Worm (Caenorhabditis elegans) whole organism, L2 larva: ENCODE measurements around the gene C47E8.3.
A peak's percentile ranks its signal among the peaks of the same experiment; 100 is the strongest.

Experiments
- C34F6.9 ChIP-seq: fragments of 150-350 bp; optimal IDR thresholded peaks from 2 replicates; lab custom pipeline; 2014; ENCODE audit warnings: missing biosample characterization, missing genetic modification characterization
- F13H6.1 ChIP-seq: sonication (generic microtip); optimal IDR thresholded peaks from 2 replicates; lab custom pipeline; 2016; ENCODE audit warnings: missing genetic modification characterization, missing compliant biosample characterization
- R02D3.7 ChIP-seq: fragments of 150-350 bp; optimal IDR thresholded peaks from 2 replicates; lab custom pipeline; 2014; ENCODE audit warnings: missing biosample characterization, missing genetic modification characterization
- ZK546.5 ChIP-seq: sonication (generic microtip); optimal IDR thresholded peaks from 2 replicates; lab custom pipeline; 2017; ENCODE audit warnings: missing biosample characterization, missing genetic modification characterization
- alr-1 ChIP-seq: fragments of 150-350 bp; optimal IDR thresholded peaks from 2 replicates; lab custom pipeline; 2014; ENCODE audit warnings: missing biosample characterization, missing genetic modification characterization
- aly-2 ChIP-seq: fragments of 150-350 bp; optimal IDR thresholded peaks from 2 replicates; lab custom pipeline; 2014; ENCODE audit warnings: missing biosample characterization, missing genetic modification characterization
- ama-1 ChIP-seq: fragments of 150-350 bp; optimal IDR thresholded peaks from 2 replicates; lab custom pipeline; 2018; ENCODE audit warnings: inconsistent platforms
- blmp-1 ChIP-seq: sonication (generic microtip); optimal IDR thresholded peaks from 2 replicates; lab custom pipeline; 2017; ENCODE audit warnings: missing genetic modification characterization, mild to moderate bottlenecking, missing compliant biosample characterization, antibody characterized with exemption, moderate library complexity; ENCODE audit not compliant: insufficient read depth
- ceh-82 ChIP-seq: fragments of 150-350 bp; optimal IDR thresholded peaks from 2 replicates; lab custom pipeline; 2014; ENCODE audit warnings: missing biosample characterization, missing genetic modification characterization
- crh-2 ChIP-seq: sonication (generic microtip); optimal IDR thresholded peaks from 2 replicates; lab custom pipeline; 2017; ENCODE audit warnings: missing biosample characterization, missing genetic modification characterization
- elt-1 ChIP-seq: fragments of 150-350 bp; optimal IDR thresholded peaks from 2 replicates; lab custom pipeline; 2014; ENCODE audit warnings: missing biosample characterization, missing genetic modification characterization
- elt-3 ChIP-seq: sonication (generic microtip); optimal IDR thresholded peaks from 2 replicates; lab custom pipeline; 2017; ENCODE audit warnings: missing biosample characterization, missing genetic modification characterization
- fos-1 ChIP-seq: fragments of 150-350 bp; optimal IDR thresholded peaks from 2 replicates; lab custom pipeline; 2014; ENCODE audit warnings: missing biosample characterization, missing genetic modification characterization
- lin-11 ChIP-seq: fragments of 150-350 bp; sonication (generic microtip); optimal IDR thresholded peaks from 2 replicates; lab custom pipeline; 2014; ENCODE audit warnings: missing biosample characterization, missing genetic modification characterization, inconsistent platforms, mixed read lengths
- lin-13 ChIP-seq: fragments of 150-350 bp; optimal IDR thresholded peaks from 2 replicates; lab custom pipeline; 2014; ENCODE audit warnings: missing biosample characterization, missing genetic modification reagents, missing genetic modification characterization
- lin-39 ChIP-seq: fragments of 150-350 bp; optimal IDR thresholded peaks from 2 replicates; lab custom pipeline; 2014; ENCODE audit warnings: missing biosample characterization, missing genetic modification reagents, missing genetic modification characterization
- lsy-2 ChIP-seq, 2 experiments: fragments of 150-350 bp in 1 of 2; sonication (generic microtip) in 1 of 2; optimal IDR thresholded peaks; 2 replicates each; lab custom pipeline; 2014 to 2017; ENCODE audit warnings: missing biosample characterization in 2 of 2, missing genetic modification characterization in 2 of 2
- mab-5 ChIP-seq: fragments of 150-350 bp; optimal IDR thresholded peaks from 2 replicates; lab custom pipeline; 2014; ENCODE audit warnings: missing biosample characterization, missing genetic modification characterization
- mbf-1 ChIP-seq: sonication (generic microtip); optimal IDR thresholded peaks from 2 replicates; lab custom pipeline; 2017; ENCODE audit warnings: missing biosample characterization, missing genetic modification characterization
- mdl-1 ChIP-seq, 2 experiments: fragments of 150-350 bp in 1 of 2; sonication (generic microtip) in 1 of 2; optimal IDR thresholded peaks; 2 replicates each; lab custom pipeline; 2017; ENCODE audit warnings: missing biosample characterization in 2 of 2, missing genetic modification characterization in 2 of 2
- nhr-11 ChIP-seq: fragments of 150-350 bp; optimal IDR thresholded peaks from 2 replicates; lab custom pipeline; 2014; ENCODE audit warnings: missing biosample characterization, missing genetic modification characterization
- nhr-12 ChIP-seq: fragments of 150-350 bp; optimal IDR thresholded peaks from 2 replicates; lab custom pipeline; 2014; ENCODE audit warnings: missing biosample characterization, missing genetic modification characterization
- nhr-129 ChIP-seq: fragments of 150-350 bp; optimal IDR thresholded peaks from 2 replicates; lab custom pipeline; 2014; ENCODE audit warnings: missing biosample characterization, missing genetic modification characterization
- nhr-21 ChIP-seq: fragments of 150-350 bp; optimal IDR thresholded peaks from 2 replicates; lab custom pipeline; 2014; ENCODE audit warnings: missing biosample characterization, missing genetic modification characterization
- nhr-23 ChIP-seq: fragments of 150-350 bp; optimal IDR thresholded peaks from 2 replicates; lab custom pipeline; 2014; ENCODE audit warnings: missing biosample characterization, missing genetic modification reagents, missing genetic modification characterization
- nhr-237 ChIP-seq: fragments of 150-350 bp; optimal IDR thresholded peaks from 2 replicates; lab custom pipeline; 2014; ENCODE audit warnings: missing biosample characterization, missing genetic modification characterization
- nhr-25 ChIP-seq: fragments of 150-350 bp; sonication (generic microtip); optimal IDR thresholded peaks from 3 replicates; lab custom pipeline; 2014; ENCODE audit warnings: missing biosample characterization, missing genetic modification characterization
- nhr-6 ChIP-seq: fragments of 150-350 bp; optimal IDR thresholded peaks from 2 replicates; lab custom pipeline; 2014; ENCODE audit warnings: missing biosample characterization, missing genetic modification characterization
- sem-4 ChIP-seq: fragments of 150-350 bp; optimal IDR thresholded peaks from 2 replicates; lab custom pipeline; 2014; ENCODE audit warnings: missing biosample characterization, missing genetic modification reagents, missing genetic modification characterization
- skn-1 ChIP-seq: sonication (generic microtip); optimal IDR thresholded peaks from 2 replicates; lab custom pipeline; 2017; ENCODE audit warnings: missing biosample characterization, missing genetic modification characterization
- sma-3 ChIP-seq: sonication (generic microtip); optimal IDR thresholded peaks from 2 replicates; lab custom pipeline; 2016; ENCODE audit warnings: missing genetic modification reagents, missing genetic modification characterization, missing compliant biosample characterization
- sma-9 ChIP-seq, 2 experiments: fragments of 150-350 bp in 1 of 2; sonication (generic microtip) in 1 of 2; optimal IDR thresholded peaks; 2 replicates each; lab custom pipeline; 2014 to 2016; ENCODE audit warnings: missing genetic modification characterization in 2 of 2, mild to moderate bottlenecking in 1 of 2, missing biosample characterization in 1 of 2, missing compliant biosample characterization in 1 of 2, missing genetic modification reagents in 1 of 2, moderate library complexity in 1 of 2
- snpc-4 ChIP-seq: fragments of 150-350 bp; optimal IDR thresholded peaks from 2 replicates; lab custom pipeline; 2014; ENCODE audit warnings: missing biosample characterization, missing genetic modification characterization
- unc-39 ChIP-seq: fragments of 150-350 bp; optimal IDR thresholded peaks from 2 replicates; lab custom pipeline; 2014; ENCODE audit warnings: missing biosample characterization, missing genetic modification characterization
- zag-1 ChIP-seq: fragments of 150-350 bp; optimal IDR thresholded peaks from 2 replicates; lab custom pipeline; 2014; ENCODE audit warnings: missing biosample characterization, missing genetic modification characterization
- ztf-11 ChIP-seq: sonication (generic microtip); optimal IDR thresholded peaks from 2 replicates; lab custom pipeline; 2017; ENCODE audit warnings: missing biosample characterization, missing genetic modification characterization
- ztf-4 ChIP-seq: fragments of 150-350 bp; optimal IDR thresholded peaks from 2 replicates; lab custom pipeline; 2014; ENCODE audit warnings: missing biosample characterization, missing genetic modification characterization

C47E8.3 gene

DNA sequence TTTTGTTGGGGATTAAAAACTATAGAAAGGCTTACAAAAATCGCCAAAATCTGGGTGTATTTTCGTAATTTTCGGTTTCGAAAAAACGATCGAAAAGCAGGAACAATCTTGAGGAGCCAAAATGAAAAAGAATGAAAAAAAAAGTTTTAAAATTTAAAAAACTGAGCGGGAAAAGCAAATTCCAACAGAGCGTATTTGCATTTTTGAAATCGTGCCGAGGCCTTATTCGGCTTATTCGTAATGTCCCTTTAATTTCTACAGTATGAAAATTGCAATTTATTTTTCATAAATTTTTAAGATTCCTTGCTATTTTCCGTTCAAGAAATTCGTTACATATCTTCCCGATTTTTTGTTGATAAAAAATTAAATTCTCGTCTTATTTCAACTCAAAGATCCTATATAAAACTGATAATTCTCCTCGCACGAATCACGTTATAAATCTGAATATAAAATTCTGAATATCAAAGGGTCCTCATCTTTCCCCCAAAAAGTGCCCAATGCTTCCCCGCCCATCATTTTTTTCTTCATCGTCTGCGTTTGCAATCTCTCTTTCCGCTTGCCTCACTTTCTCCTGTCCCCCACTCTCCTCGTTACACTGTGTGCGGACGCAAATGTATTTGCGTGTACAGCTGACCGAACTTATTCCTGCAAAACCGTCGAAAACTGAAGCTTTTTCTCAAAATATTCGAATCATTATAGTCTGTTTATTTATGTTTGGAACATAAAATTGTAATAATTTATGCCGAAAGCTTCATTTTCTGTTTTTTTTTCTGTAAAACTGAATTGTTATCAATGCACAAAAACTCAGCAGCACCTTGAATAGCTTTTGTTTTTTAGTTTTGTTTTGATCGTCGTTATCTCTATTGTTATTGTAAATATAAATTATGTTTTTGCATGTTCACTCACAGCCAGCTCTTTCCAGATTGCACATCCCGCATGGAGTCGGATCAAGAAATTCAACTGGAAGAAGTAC is 34.0 kb upstream of the C47E8.3 start, which contains the start of the genes rfc-1 and pmp-3 (continued):
- no peak for TF ChIP-seq ztf-11 (tag; lab: Kevin White, UChicago)
- TF ChIP-seq ama-1 (lab: Kevin White, UChicago) = no peak
- TF ChIP-seq sma-3 (GFP tag; lab: Kevin White, UChicago) = no peak
- no peak for TF ChIP-seq nhr-11
- TF ChIP-seq C34F6.9 (tag; lab: Kevin White, UChicago) = peak; percentile 39
- no peak for TF ChIP-seq alr-1
- no peak for TF ChIP-seq lin-39 (tag; lab: Kevin White, UChicago)
- TF ChIP-seq ceh-82 (tag; lab: Kevin White, UChicago) = no peak
- TF ChIP-seq nhr-23 = no peak

DNA sequence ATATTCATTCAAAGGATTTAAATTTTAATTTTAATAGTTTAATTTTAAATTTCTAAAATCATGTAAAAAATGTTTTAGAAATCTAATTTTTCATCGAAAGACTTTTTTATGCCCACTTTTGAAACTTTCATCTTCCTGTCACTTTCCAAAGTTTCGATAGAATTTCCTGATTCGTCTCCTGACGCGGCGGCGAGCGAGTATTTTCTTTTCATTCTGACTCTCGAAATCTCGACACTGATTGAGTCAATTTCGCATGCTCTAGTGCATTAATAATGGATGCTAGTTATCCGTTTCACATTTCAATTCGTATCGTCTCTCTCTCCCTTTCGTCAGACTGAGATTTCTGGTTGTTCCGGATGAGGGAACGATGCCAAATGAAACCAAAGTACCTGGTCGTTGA is 31.3 kb upstream of the C47E8.3 start:
- TF ChIP-seq nhr-21 (tag; lab: Kevin White, UChicago) (no peak), nhr-12 (tag; lab: Kevin White, UChicago) (no peak), alr-1 (no peak), sem-4 (tag; lab: Kevin White, UChicago) (no peak), ZK546.5 (tag; lab: Kevin White, UChicago) (no peak), ztf-11 (tag; lab: Kevin White, UChicago) (no peak), sma-9 (GFP tag; optimal IDR thresholded peaks at IDR 0.05; lab: Kevin White, UChicago) (no peak), sma-9 (tag; optimal IDR thresholded peaks at IDR 0.05; lab: Kevin White, UChicago) (no peak), ceh-82 (tag; lab: Kevin White, UChicago) (no peak), elt-1 (no peak), fos-1 (no peak), elt-3 (tag; lab: Kevin White, UChicago) (no peak), blmp-1 (tag; lab: Kevin White, UChicago) (no peak), crh-2 (tag; lab: Kevin White, UChicago) (no peak), R02D3.7 (tag; lab: Kevin White, UChicago) (no peak)

DNA sequence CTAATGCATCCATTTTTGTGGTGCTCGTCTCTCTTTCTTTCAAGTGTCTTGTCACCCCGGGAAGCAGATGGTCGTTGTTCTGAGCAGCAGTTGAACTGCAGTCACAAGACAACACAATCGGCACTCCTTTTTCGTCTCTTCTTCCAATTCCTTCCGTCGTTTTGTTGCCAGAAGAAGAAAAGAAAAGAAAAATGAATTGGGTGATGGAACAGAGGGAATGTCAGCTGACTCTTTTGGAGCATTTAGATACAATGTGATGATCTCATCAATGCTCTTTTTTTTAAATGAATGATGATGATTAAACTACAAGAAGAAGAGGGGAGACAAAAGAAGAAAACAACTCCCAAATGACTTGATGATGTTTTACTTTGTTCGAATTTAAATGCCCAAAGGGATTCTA is 30.2 kb upstream of the C47E8.3 start:
- TF ChIP-seq sem-4 (tag; lab: Kevin White, UChicago) (peak; percentile 31), lin-13 (GFP tag; lab: Kevin White, UChicago) (no peak), C34F6.9 (tag; lab: Kevin White, UChicago) (peak; percentile 62), nhr-11 (no peak), mbf-1 (tag; lab: Kevin White, UChicago) (no peak), lsy-2 (tag; optimal IDR thresholded peaks at IDR 0.05; lab: Kevin White, UChicago) (peak in 1 of 2 experiments; percentile 47), elt-1 (no peak), lin-39 (tag; lab: Kevin White, UChicago) (peak; percentile 1), lin-11 (tag; lab: Kevin White, UChicago) (no peak), F13H6.1 (tag; lab: Kevin White, UChicago) (no peak), mdl-1 (tag; optimal IDR thresholded peaks at IDR 0.05; lab: Kevin White, UChicago) (no peak), ama-1 (lab: Kevin White, UChicago) (no peak), snpc-4 (tag; lab: Kevin White, UChicago) (no peak), nhr-129 (peak; percentile 58), nhr-12 (tag; lab: Kevin White, UChicago) (no peak), aly-2 (tag; lab: Kevin White, UChicago) (no peak), mab-5 (tag; lab: Kevin White, UChicago) (peak; percentile 27), sma-9 (GFP tag; optimal IDR thresholded peaks at IDR 0.05; lab: Kevin White, UChicago) (peak; percentile 6), sma-9 (tag; optimal IDR thresholded peaks at IDR 0.05; lab: Kevin White, UChicago) (no peak)

DNA sequence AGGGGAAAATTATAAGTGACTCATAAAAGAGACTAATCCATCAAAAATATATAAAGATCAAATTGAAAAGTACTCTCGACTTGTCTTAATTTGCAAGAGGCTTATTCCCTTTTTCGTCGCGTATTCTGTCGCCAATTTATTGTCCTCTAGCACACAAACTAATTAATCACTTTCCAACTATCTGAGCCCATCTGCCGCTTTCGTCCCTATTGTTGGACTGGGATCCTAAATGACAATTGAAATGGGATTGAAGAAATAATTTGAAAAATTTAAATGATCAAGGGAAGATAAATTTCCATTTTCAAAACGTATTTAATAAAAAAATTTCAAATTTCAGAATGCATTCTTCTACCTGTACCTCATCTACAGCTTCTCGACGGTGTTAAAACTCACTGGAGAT is 29.5 kb upstream of the C47E8.3 start:
- TF ChIP-seq ama-1 (lab: Kevin White, UChicago) = no peak
- TF ChIP-seq lsy-2 (tag; optimal IDR thresholded peaks at IDR 0.05; lab: Kevin White, UChicago) = no peak
- no peak for TF ChIP-seq skn-1 (tag; lab: Kevin White, UChicago)
- no peak for TF ChIP-seq sma-3 (GFP tag; lab: Kevin White, UChicago)
- no peak for TF ChIP-seq zag-1 (tag; lab: Kevin White, UChicago)
- no peak for TF ChIP-seq mab-5 (tag; lab: Kevin White, UChicago)
- no peak for TF ChIP-seq unc-39 (tag; lab: Kevin White, UChicago)
- TF ChIP-seq mdl-1 (tag; optimal IDR thresholded peaks at IDR 0.05; lab: Kevin White, UChicago) = no peak
- no peak for TF ChIP-seq nhr-237 (tag; lab: Kevin White, UChicago)
- no peak for TF ChIP-seq nhr-25 (tag; lab: Kevin White, UChicago)
- no peak for TF ChIP-seq ztf-4 (tag; lab: Kevin White, UChicago)
- TF ChIP-seq nhr-6 = no peak
- TF ChIP-seq crh-2 (tag; lab: Kevin White, UChicago) = no peak
- TF ChIP-seq mbf-1 (tag; lab: Kevin White, UChicago) = no peak
- no peak for TF ChIP-seq alr-1
- no peak for TF ChIP-seq nhr-21 (tag; lab: Kevin White, UChicago)
